Fruit fly (Drosophila melanogaster) whole organism, embryonic: ENCODE data around the gene CG33299.

Source experiments
- Atf-2 ChIP-seq: fragments of 200-800 bp; sonication (Bioruptor generic); optimal IDR thresholded peaks from 2 replicates; lab custom pipeline; 2016; ENCODE audit warnings: missing biosample characterization, missing genetic modification characterization
- B-H1 ChIP-seq: fragments of 200-800 bp; sonication (Bioruptor generic); IDR thresholded peaks from 3 replicates; pipeline ENCODE4 v1.3.6; 2022; ENCODE audit warnings: missing biosample characterization, missing genetic modification characterization
- Bdp1 ChIP-seq: fragments of 200-800 bp; sonication (Bioruptor generic); optimal IDR thresholded peaks from 3 replicates; lab custom pipeline; 2016; ENCODE audit warnings: missing biosample characterization, missing genetic modification characterization
- CG10366 ChIP-seq: fragments of 200-800 bp; sonication (Bioruptor generic); IDR thresholded peaks from 2 replicates; pipeline ENCODE4 v1.3.6; 2022; ENCODE audit warnings: missing biosample characterization, missing genetic modification characterization
- CG11093 ChIP-seq: fragments of 200-800 bp; sonication (Bioruptor generic); IDR thresholded peaks from 3 replicates; pipeline ENCODE4 v1.3.6; 2022; ENCODE audit warnings: missing biosample characterization, missing genetic modification characterization
- CG12299 ChIP-seq: fragments of 200-800 bp; sonication (Bioruptor generic); optimal IDR thresholded peaks from 2 replicates; lab custom pipeline; 2018; ENCODE audit warnings: missing biosample characterization, mild to moderate bottlenecking, missing genetic modification characterization
- CG14667 ChIP-seq: fragments of 200-800 bp; sonication (Bioruptor generic); IDR thresholded peaks from 2 replicates; pipeline ENCODE4 v1.3.6; 2022; ENCODE audit warnings: missing biosample characterization, missing genetic modification characterization
- CG14860 ChIP-seq: fragments of 200-800 bp; sonication (Bioruptor generic); IDR thresholded peaks from 3 replicates; pipeline ENCODE4 v1.3.6; 2022; ENCODE audit warnings: missing biosample characterization, missing genetic modification characterization; ENCODE audit not compliant: partially characterized antibody
- CG15073 ChIP-seq: fragments of 200-800 bp; sonication (Bioruptor generic); optimal IDR thresholded peaks from 2 replicates; lab custom pipeline; 2016; ENCODE audit warnings: missing biosample characterization, missing genetic modification characterization
- CG17385 ChIP-seq: fragments of 200-800 bp; sonication (Bioruptor generic); optimal IDR thresholded peaks from 3 replicates; lab custom pipeline; 2018; ENCODE audit warnings: missing biosample characterization, mild to moderate bottlenecking, missing genetic modification characterization
- CG17829 ChIP-seq: fragments of 200-800 bp; optimal IDR thresholded peaks from 2 replicates; lab custom pipeline; 2019; ENCODE audit warnings: missing biosample characterization, mild to moderate bottlenecking, missing genetic modification characterization, moderate library complexity
- CG2875 ChIP-seq: fragments of 200-800 bp; sonication (Bioruptor generic); optimal IDR thresholded peaks from 2 replicates; lab custom pipeline; 2017; ENCODE audit warnings: missing biosample characterization, mild to moderate bottlenecking, missing genetic modification characterization, missing genetic modification reagents
- CG30403 ChIP-seq: fragments of 200-800 bp; sonication (Bioruptor generic); optimal IDR thresholded peaks from 3 replicates; lab custom pipeline; 2016; ENCODE audit warnings: missing biosample characterization, missing genetic modification characterization
- CG31365 ChIP-seq: fragments of 200-800 bp; sonication (Bioruptor generic); optimal IDR thresholded peaks from 2 replicates; lab custom pipeline; 2018; ENCODE audit warnings: missing biosample characterization, mild to moderate bottlenecking, missing genetic modification characterization
- CG34422 ChIP-seq: fragments of 200-800 bp; sonication (Bioruptor generic); IDR thresholded peaks from 3 replicates; pipeline ENCODE4 v1.3.6; 2022; ENCODE audit warnings: missing biosample characterization, missing genetic modification characterization
- CG4820 ChIP-seq: fragments of 200-800 bp; sonication (Bioruptor generic); optimal IDR thresholded peaks from 3 replicates; lab custom pipeline; 2016; ENCODE audit warnings: missing biosample characterization, missing genetic modification characterization
- CG6689 ChIP-seq: fragments of 200-800 bp; sonication (Bioruptor generic); IDR thresholded peaks from 2 replicates; pipeline ENCODE4 v1.3.6; 2022; ENCODE audit warnings: missing biosample characterization, missing genetic modification characterization
- CG7357 ChIP-seq: fragments of 200-800 bp; sonication (Bioruptor generic); IDR thresholded peaks from 3 replicates; pipeline ENCODE4 v1.3.6; 2022; ENCODE audit warnings: missing biosample characterization, missing genetic modification characterization
- CG9876 ChIP-seq: fragments of 200-800 bp; sonication (Bioruptor generic); optimal IDR thresholded peaks from 2 replicates; lab custom pipeline; 2016; ENCODE audit warnings: missing biosample characterization, missing genetic modification characterization
- Camta ChIP-seq: fragments of 200-800 bp; sonication (Bioruptor generic); optimal IDR thresholded peaks from 2 replicates; lab custom pipeline; 2016; ENCODE audit warnings: missing biosample characterization, missing genetic modification characterization
- GATAe ChIP-seq: fragments of 200-800 bp; sonication (Bioruptor generic); conservative IDR thresholded peaks from 2 replicates; pipeline ENCODE4 v1.3.6; 2022; ENCODE audit warnings: missing biosample characterization, missing genetic modification characterization
- HLH4C ChIP-seq: fragments of 200-800 bp; sonication (Bioruptor generic); IDR thresholded peaks from 3 replicates; pipeline ENCODE4 v1.3.6; 2022; ENCODE audit warnings: missing biosample characterization, missing genetic modification characterization; ENCODE audit not compliant: partially characterized antibody
- Hand ChIP-seq: fragments of 200-800 bp; sonication (Bioruptor generic); optimal IDR thresholded peaks from 2 replicates; lab custom pipeline; 2017; ENCODE audit warnings: mild to moderate bottlenecking, missing biosample characterization, missing genetic modification reagents, missing genetic modification characterization
- Hey ChIP-seq: fragments of 200-800 bp; sonication (Bioruptor generic); optimal IDR thresholded peaks from 3 replicates; lab custom pipeline; 2018; ENCODE audit warnings: missing biosample characterization, mild to moderate bottlenecking, missing genetic modification characterization
- Hmx ChIP-seq: fragments of 200-800 bp; sonication (Bioruptor generic); optimal IDR thresholded peaks from 2 replicates; lab custom pipeline; 2016; ENCODE audit warnings: missing biosample characterization, missing genetic modification characterization
- NC2α ChIP-seq: fragments of 200-800 bp; sonication (Bioruptor generic); optimal IDR thresholded peaks from 2 replicates; lab custom pipeline; 2016; ENCODE audit warnings: missing biosample characterization, missing genetic modification characterization
- NFAT ChIP-seq: fragments of 200-800 bp; sonication (Bioruptor generic); IDR thresholded peaks from 2 replicates; pipeline ENCODE4 v1.3.6; 2022; ENCODE audit warnings: missing biosample characterization, missing genetic modification characterization
- Optix ChIP-seq: fragments of 200-800 bp; sonication (Bioruptor generic); IDR thresholded peaks from 3 replicates; pipeline ENCODE4 v1.3.6; 2022; ENCODE audit warnings: missing biosample characterization, missing genetic modification characterization
- Poxn ChIP-seq: fragments of 200-800 bp; sonication (Bioruptor generic); IDR thresholded peaks from 2 replicates; pipeline ENCODE4 v1.3.6; 2022; ENCODE audit warnings: missing biosample characterization, missing genetic modification characterization
- Vsx1 ChIP-seq: fragments of 200-800 bp; sonication (Bioruptor generic); optimal IDR thresholded peaks from 2 replicates; lab custom pipeline; 2017; ENCODE audit warnings: missing biosample characterization, mild to moderate bottlenecking, missing genetic modification characterization, missing genetic modification reagents
- aop ChIP-seq: fragments of 200-800 bp; sonication (Bioruptor generic); IDR thresholded peaks from 2 replicates; pipeline ENCODE4 v1.3.6; 2022; ENCODE audit warnings: missing biosample characterization, missing genetic modification characterization
- btn ChIP-seq: fragments of 200-800 bp; sonication (Bioruptor generic); optimal IDR thresholded peaks from 2 replicates; lab custom pipeline; 2016; ENCODE audit warnings: missing biosample characterization, missing genetic modification characterization
- cad ChIP-seq: fragments of >200 bp; optimal IDR thresholded peaks from 2 replicates; lab custom pipeline; 2017; ENCODE audit warnings: missing biosample characterization, missing genetic modification characterization
- croc ChIP-seq: fragments of 200-800 bp; sonication (Bioruptor generic); conservative IDR thresholded peaks from 3 replicates; pipeline ENCODE4 v1.3.6; 2022; ENCODE audit warnings: missing biosample characterization, missing genetic modification characterization
- crol ChIP-seq: fragments of 200-800 bp; sonication (Bioruptor generic); IDR thresholded peaks from 2 replicates; pipeline ENCODE4 v1.3.6; 2022; ENCODE audit warnings: missing biosample characterization, missing genetic modification characterization
- eyg ChIP-seq: fragments of 200-800 bp; sonication (Bioruptor generic); optimal IDR thresholded peaks from 3 replicates; lab custom pipeline; 2016; ENCODE audit warnings: missing biosample characterization, missing genetic modification characterization
- gcm ChIP-seq: fragments of 200-800 bp; sonication (Bioruptor generic); optimal IDR thresholded peaks from 2 replicates; lab custom pipeline; 2019; ENCODE audit warnings: missing biosample characterization, mild to moderate bottlenecking, missing genetic modification characterization, moderate library complexity
- gsb ChIP-seq: fragments of 200-800 bp; sonication (Bioruptor generic); IDR thresholded peaks from 2 replicates; pipeline ENCODE4 v1.3.6; 2022; ENCODE audit warnings: missing biosample characterization, missing genetic modification characterization
- hb ChIP-seq: fragments of 200-800 bp; sonication (Bioruptor generic); IDR thresholded peaks from 3 replicates; pipeline ENCODE4 v1.3.6; 2022; ENCODE audit warnings: missing biosample characterization, missing genetic modification characterization; ENCODE audit not compliant: partially characterized antibody
- her ChIP-seq: fragments of 200-800 bp; sonication (Bioruptor generic); optimal IDR thresholded peaks from 2 replicates; lab custom pipeline; 2016; ENCODE audit warnings: missing biosample characterization, missing genetic modification characterization
- hth ChIP-seq: fragments of >200 bp; optimal IDR thresholded peaks from 2 replicates; lab custom pipeline; 2017; ENCODE audit warnings: inconsistent platforms
- jing ChIP-seq: fragments of 200-800 bp; sonication (Bioruptor generic); optimal IDR thresholded peaks from 2 replicates; lab custom pipeline; 2018; ENCODE audit warnings: missing biosample characterization, mild to moderate bottlenecking, missing genetic modification characterization
- pho ChIP-seq: fragments of 200-800 bp; sonication (Bioruptor generic); optimal IDR thresholded peaks from 2 replicates; lab custom pipeline; 2016; ENCODE audit warnings: missing biosample characterization, missing genetic modification characterization
- ro ChIP-seq: fragments of 200-800 bp; sonication (Bioruptor generic); IDR thresholded peaks from 2 replicates; pipeline ENCODE4 v1.3.6; 2022; ENCODE audit warnings: missing biosample characterization, missing genetic modification characterization
- so ChIP-seq: fragments of 200-800 bp; sonication (Bioruptor generic); IDR thresholded peaks from 3 replicates; pipeline ENCODE4 v1.3.6; 2022; ENCODE audit warnings: missing biosample characterization, missing genetic modification characterization
- ttk ChIP-seq: fragments of 200-800 bp; sonication (Bioruptor generic); IDR thresholded peaks from 2 replicates; pipeline ENCODE4 v2.1.2; 2022; ENCODE audit warnings: missing biosample characterization, missing genetic modification characterization
- wdn ChIP-seq: fragments of 200-800 bp; sonication (Bioruptor generic); IDR thresholded peaks from 2 replicates; pipeline ENCODE4 v1.3.6; 2022; ENCODE audit warnings: missing biosample characterization, missing genetic modification characterization
- z ChIP-seq: fragments of 200-800 bp; sonication (Bioruptor generic); IDR thresholded peaks from 3 replicates; pipeline ENCODE4 v1.3.6; 2022; ENCODE audit warnings: missing biosample characterization, missing genetic modification characterization
- zen ChIP-seq: fragments of 200-800 bp; sonication (Bioruptor generic); optimal IDR thresholded peaks from 3 replicates; lab custom pipeline; 2018; ENCODE audit warnings: missing biosample characterization, mild to moderate bottlenecking, missing genetic modification characterization, moderate library complexity
- zf30C ChIP-seq: fragments of 200-800 bp; sonication (Bioruptor generic); optimal IDR thresholded peaks from 3 replicates; lab custom pipeline; 2018; ENCODE audit warnings: missing biosample characterization, mild to moderate bottlenecking, missing genetic modification characterization

CG33299 gene

dm6 chr2L:9692364-9693348 is 36.3 kb downstream of the CG33299 start (continued):
- TF ChIP-seq CG2875 (GFP tag; lab: Kevin White, UChicago) (no peak), btn (GFP tag; lab: Kevin White, UChicago) (no peak), GATAe (GFP tag; lab: Robert Waterston, UW) (no peak; the same call in 1 of the 2 replicates), Hey (tag; lab: Kevin White, UChicago) (no peak), eyg (GFP tag; lab: Kevin White, UChicago) (no peak), hb (GFP tag; lab: Robert Waterston, UW) (no peak), cad (GFP tag; lab: Kevin White, UChicago) (no peak), CG30403 (GFP tag; lab: Kevin White, UChicago) (peak; percentile 78), CG15073 (no peak), CG10366 (GFP tag; lab: Robert Waterston, UW) (peak; percentile 76), CG6689 (GFP tag; lab: Robert Waterston, UW) (peak; percentile 81), CG14860 (GFP tag; lab: Robert Waterston, UW) (no peak), HLH4C (GFP tag; lab: Robert Waterston, UW) (no peak), NC2α (GFP tag; lab: Kevin White, UChicago) (no peak), NFAT (GFP tag; lab: Robert Waterston, UW) (peak; percentile 88), aop (no peak), her (GFP tag; lab: Kevin White, UChicago) (no peak), z (no peak), jing (no peak), CG17385 (GFP tag; lab: Kevin White, UChicago) (peak; percentile 63), Vsx1 (GFP tag; lab: Kevin White, UChicago) (no peak), CG31365 (tag; lab: Kevin White, UChicago) (no peak), croc (GFP tag; lab: Robert Waterston, UW) (no peak), CG11093 (GFP tag; lab: Robert Waterston, UW) (peak; percentile 50; the same call in 1 of the 3 replicates), CG9876 (GFP tag; lab: Kevin White, UChicago) (no peak), crol (GFP tag; lab: Robert Waterston, UW) (0 out of 2 replicates have a peak, but pooled peaks have one; percentile 32), pho (GFP tag; lab: Kevin White, UChicago) (peak; percentile 40), CG7357 (GFP tag; lab: Robert Waterston, UW) (peak; percentile 74; the same call in 2 of the 3 replicates), ro (GFP tag; lab: Robert Waterston, UW) (no peak), wdn (GFP tag; lab: Robert Waterston, UW) (peak; percentile 81), so (GFP tag; lab: Robert Waterston, UW) (peak; percentile 78; the same call in 2 of the 3 replicates), Hmx (GFP tag; lab: Kevin White, UChicago) (peak; percentile 28), Optix (GFP tag; lab: Robert Waterston, UW) (0 out of 3 replicates have a peak, but pooled peaks have one; percentile 26), Poxn (peak; percentile 68), CG12299 (no peak), B-H1 (peak; percentile 79), CG14667 (peak; percentile 81), ttk (peak; percentile 66; the same call in 1 of the 2 replicates), Camta (GFP tag; lab: Kevin White, UChicago) (peak; percentile 29), hth (lab: Kevin White, UChicago) (no peak), Hand (GFP tag; lab: Kevin White, UChicago) (peak; percentile 54), Bdp1 (peak; percentile 22), CG34422 (GFP tag; lab: Robert Waterston, UW) (peak; percentile 75; the same call in 2 of the 3 replicates), gsb (GFP tag; lab: Robert Waterston, UW) (peak; percentile 78), CG4820 (GFP tag; lab: Kevin White, UChicago) (peak; percentile 19), Atf-2 (GFP tag; lab: Kevin White, UChicago) (no peak), zen (no peak), CG17829 (tag; lab: Kevin White, UChicago) (peak; percentile 31), zf30C (GFP tag; lab: Kevin White, UChicago) (no peak), gcm (no peak)
